Fruit fly (Drosophila melanogaster) whole organism, embryonic: ENCODE results near the gene CG17906.

Source experiments
- Bteb2 ChIP-seq: fragments of 200-800 bp; sonication (Bioruptor generic); optimal IDR thresholded peaks from 2 replicates; lab custom pipeline; 2016; ENCODE audit warnings: missing biosample characterization, missing genetic modification characterization
- CG10274 ChIP-seq: fragments of 200-800 bp; sonication (Bioruptor generic); optimal IDR thresholded peaks from 3 replicates; lab custom pipeline; 2017; ENCODE audit warnings: missing biosample characterization, mild to moderate bottlenecking, missing genetic modification characterization
- CG12071 ChIP-seq: fragments of 200-800 bp; sonication (Bioruptor generic); optimal IDR thresholded peaks from 3 replicates; lab custom pipeline; 2018; ENCODE audit warnings: missing biosample characterization, mild to moderate bottlenecking, missing genetic modification characterization
- CG12236 ChIP-seq: fragments of 200-800 bp; sonication (Bioruptor generic); optimal IDR thresholded peaks from 2 replicates; lab custom pipeline; 2016; ENCODE audit warnings: missing biosample characterization, missing genetic modification characterization
- CG14014 ChIP-seq: fragments of 200-800 bp; sonication (Bioruptor generic); IDR thresholded peaks from 2 replicates; pipeline ENCODE4 v1.3.6; 2022; ENCODE audit warnings: missing biosample characterization, missing genetic modification characterization
- CG15269 ChIP-seq: fragments of 200-800 bp; sonication (Bioruptor generic); optimal IDR thresholded peaks from 2 replicates; lab custom pipeline; 2018; ENCODE audit warnings: missing biosample characterization, mild to moderate bottlenecking, missing genetic modification characterization, moderate library complexity
- CG15479 ChIP-seq: fragments of 200-800 bp; sonication (Bioruptor generic); optimal IDR thresholded peaks from 3 replicates; lab custom pipeline; 2019; ENCODE audit warnings: missing biosample characterization, mild to moderate bottlenecking, missing genetic modification characterization, moderate library complexity
- CG32532 ChIP-seq: fragments of 200-800 bp; sonication (Bioruptor generic); IDR thresholded peaks from 2 replicates; pipeline ENCODE4 v1.3.6; 2022; ENCODE audit warnings: missing biosample characterization, missing genetic modification characterization
- CG32767 ChIP-seq: fragments of 200-800 bp; sonication (Bioruptor generic); IDR thresholded peaks from 2 replicates; pipeline ENCODE4 v1.3.6; 2022; ENCODE audit warnings: missing biosample characterization, missing genetic modification characterization
- CG34376 ChIP-seq: fragments of 200-800 bp; sonication (Bioruptor generic); optimal IDR thresholded peaks from 2 replicates; lab custom pipeline; 2018; ENCODE audit warnings: missing biosample characterization, mild to moderate bottlenecking, missing genetic modification characterization
- CG3847 ChIP-seq: fragments of 200-800 bp; sonication (Bioruptor generic); IDR thresholded peaks from 2 replicates; pipeline ENCODE4 v1.3.6; 2022; ENCODE audit warnings: missing biosample characterization, missing genetic modification characterization
- CG7357 ChIP-seq: fragments of 200-800 bp; sonication (Bioruptor generic); IDR thresholded peaks from 3 replicates; pipeline ENCODE4 v1.3.6; 2022; ENCODE audit warnings: missing biosample characterization, missing genetic modification characterization
- Dbx ChIP-seq: fragments of 200-800 bp; sonication (Bioruptor generic); IDR thresholded peaks from 3 replicates; pipeline ENCODE4 v1.3.6; 2022; ENCODE audit warnings: missing biosample characterization, missing genetic modification characterization
- Dll ChIP-seq: fragments of 200-800 bp; sonication (Bioruptor generic); IDR thresholded peaks from 4 replicates; pipeline ENCODE4 v1.3.6; 2022; ENCODE audit warnings: missing biosample characterization, missing genetic modification characterization; ENCODE audit not compliant: partially characterized antibody
- Doc3 ChIP-seq: fragments of 200-800 bp; sonication (Bioruptor generic); IDR thresholded peaks from 3 replicates; pipeline ENCODE4 v1.3.6; 2022; ENCODE audit warnings: missing biosample characterization, missing genetic modification characterization; ENCODE audit not compliant: partially characterized antibody
- Fer1 ChIP-seq: fragments of 200-800 bp; sonication (Bioruptor generic); optimal IDR thresholded peaks from 2 replicates; lab custom pipeline; 2017; ENCODE audit warnings: missing biosample characterization, mild to moderate bottlenecking, missing genetic modification characterization
- Fer3 ChIP-seq: fragments of 200-800 bp; sonication (Bioruptor generic); optimal IDR thresholded peaks from 2 replicates; lab custom pipeline; 2018; ENCODE audit warnings: missing biosample characterization, mild to moderate bottlenecking, missing genetic modification characterization, moderate library complexity
- Hmr ChIP-seq: fragments of 200-800 bp; sonication (Bioruptor generic); optimal IDR thresholded peaks from 3 replicates; lab custom pipeline; 2017; ENCODE audit warnings: mild to moderate bottlenecking, missing biosample characterization, missing genetic modification reagents, missing genetic modification characterization
- Hr39 ChIP-seq: fragments of >200 bp; optimal IDR thresholded peaks from 2 replicates; lab custom pipeline; 2017
- Lim3 ChIP-seq: fragments of 200-800 bp; sonication (Bioruptor generic); IDR thresholded peaks from 2 replicates; pipeline ENCODE4 v1.3.6; 2022; ENCODE audit warnings: missing biosample characterization, missing genetic modification characterization
- Med ChIP-seq: fragments of 200-800 bp; sonication (Bioruptor generic); peaks from one replicate; lab custom pipeline; 2016; ENCODE audit warnings: missing biosample characterization, missing genetic modification characterization, mild to moderate bottlenecking, inconsistent platforms, moderate library complexity
- Myb ChIP-seq: fragments of 200-800 bp; sonication (Bioruptor generic); optimal IDR thresholded peaks from 2 replicates; lab custom pipeline; 2016; ENCODE audit warnings: missing biosample characterization, missing genetic modification characterization
- NC2α ChIP-seq: fragments of 200-800 bp; sonication (Bioruptor generic); optimal IDR thresholded peaks from 2 replicates; lab custom pipeline; 2016; ENCODE audit warnings: missing biosample characterization, missing genetic modification characterization
- NK7.1 ChIP-seq: fragments of 200-800 bp; sonication (Bioruptor generic); optimal IDR thresholded peaks from 3 replicates; lab custom pipeline; 2016; ENCODE audit warnings: missing biosample characterization, missing genetic modification characterization
- Opbp ChIP-seq: fragments of 200-800 bp; sonication (Bioruptor generic); IDR thresholded peaks from 3 replicates; pipeline ENCODE4 v1.3.6; 2022; ENCODE audit warnings: missing biosample characterization, missing genetic modification characterization; ENCODE audit not compliant: partially characterized antibody
- Pdp1 ChIP-seq, 2 experiments: fragments of 200-800 bp; sonication (Bioruptor generic); optimal IDR thresholded peaks; 3 replicates each; lab custom pipeline; 2016; ENCODE audit warnings: missing biosample characterization in 2 of 2, missing genetic modification characterization in 2 of 2, mild to moderate bottlenecking in 1 of 2, moderate library complexity in 1 of 2
- Spps ChIP-seq: fragments of 200-800 bp; sonication (Bioruptor generic); optimal IDR thresholded peaks from 2 replicates; lab custom pipeline; 2018; ENCODE audit warnings: missing biosample characterization, mild to moderate bottlenecking, missing genetic modification characterization
- ab ChIP-seq: fragments of 200-800 bp; sonication (Bioruptor generic); optimal IDR thresholded peaks from 2 replicates; lab custom pipeline; 2016; ENCODE audit warnings: missing biosample characterization, missing genetic modification characterization
- bcd ChIP-seq: fragments of 200-800 bp; sonication (Bioruptor generic); optimal IDR thresholded peaks from 2 replicates; lab custom pipeline; 2017; ENCODE audit warnings: missing biosample characterization, mild to moderate bottlenecking, missing genetic modification characterization
- chif ChIP-seq, 2 experiments: fragments of 200-800 bp; sonication (Bioruptor generic); optimal IDR thresholded peaks; 3 replicates each; lab custom pipeline; 2016; ENCODE audit warnings: missing biosample characterization in 2 of 2, missing genetic modification characterization in 2 of 2
- dmrt99B ChIP-seq: fragments of 200-800 bp; sonication (Bioruptor generic); optimal IDR thresholded peaks from 2 replicates; lab custom pipeline; 2018; ENCODE audit warnings: missing biosample characterization, mild to moderate bottlenecking, missing genetic modification characterization, moderate library complexity
- dpn ChIP-seq, 2 experiments: fragments of 200-800 bp; sonication (Bioruptor generic); optimal IDR thresholded peaks; 3 replicates each; lab custom pipeline; 2016; ENCODE audit warnings: missing biosample characterization in 2 of 2, missing genetic modification characterization in 2 of 2
- eve ChIP-seq, 2 experiments: fragments of >200 bp; optimal IDR thresholded peaks; 2 replicates each; lab custom pipeline; 2017; ENCODE audit warnings: missing biosample characterization in 2 of 2, missing genetic modification characterization in 2 of 2
- exex ChIP-seq: fragments of 200-800 bp; sonication (Bioruptor generic); optimal IDR thresholded peaks from 4 replicates; lab custom pipeline; 2018; ENCODE audit warnings: missing biosample characterization, mild to moderate bottlenecking, missing genetic modification characterization, moderate library complexity
- grau ChIP-seq: fragments of 200-800 bp; optimal IDR thresholded peaks from 3 replicates; lab custom pipeline; 2019; ENCODE audit warnings: missing biosample characterization, mild to moderate bottlenecking, missing genetic modification characterization, moderate library complexity
- grn ChIP-seq: fragments of 200-800 bp; sonication (Bioruptor generic); optimal IDR thresholded peaks from 3 replicates; lab custom pipeline; 2017; ENCODE audit warnings: missing biosample characterization, missing genetic modification characterization
- gt ChIP-seq: fragments of 200-800 bp; sonication (Bioruptor generic); IDR thresholded peaks from 2 replicates; pipeline ENCODE4 v1.3.6; 2022; ENCODE audit warnings: missing biosample characterization, missing genetic modification characterization
- ken ChIP-seq: fragments of 200-800 bp; sonication (Bioruptor generic); IDR thresholded peaks from 3 replicates; pipeline ENCODE4 v1.3.6; 2022; ENCODE audit warnings: missing biosample characterization, missing genetic modification characterization
- mirr ChIP-seq: fragments of 200-800 bp; sonication (Bioruptor generic); optimal IDR thresholded peaks from 3 replicates; lab custom pipeline; 2018; ENCODE audit warnings: missing biosample characterization, mild to moderate bottlenecking, missing genetic modification characterization
- phol ChIP-seq: fragments of 200-800 bp; sonication (Bioruptor generic); optimal IDR thresholded peaks from 3 replicates; lab custom pipeline; 2018; ENCODE audit warnings: missing biosample characterization, mild to moderate bottlenecking, missing genetic modification characterization, moderate library complexity
- sd ChIP-seq: fragments of 200-800 bp; sonication (Bioruptor generic); optimal IDR thresholded peaks from 3 replicates; lab custom pipeline; 2018; ENCODE audit warnings: missing biosample characterization, mild to moderate bottlenecking, missing genetic modification characterization, moderate library complexity
- sima ChIP-seq: fragments of 200-800 bp; sonication (Bioruptor generic); optimal IDR thresholded peaks from 2 replicates; lab custom pipeline; 2016; ENCODE audit warnings: missing biosample characterization, missing genetic modification characterization
- sob ChIP-seq: fragments of 200-800 bp; sonication (Bioruptor generic); IDR thresholded peaks from 2 replicates; pipeline ENCODE4 v1.3.6; 2022; ENCODE audit warnings: missing biosample characterization, missing genetic modification characterization
- sug ChIP-seq: fragments of 200-800 bp; optimal IDR thresholded peaks from 2 replicates; lab custom pipeline; 2019; ENCODE audit warnings: missing biosample characterization, mild to moderate bottlenecking, missing genetic modification characterization, moderate library complexity
- trem ChIP-seq: fragments of 200-800 bp; optimal IDR thresholded peaks from 3 replicates; lab custom pipeline; 2019; ENCODE audit warnings: missing biosample characterization, mild to moderate bottlenecking, missing genetic modification characterization, moderate library complexity

CG17906 gene

DNA sequence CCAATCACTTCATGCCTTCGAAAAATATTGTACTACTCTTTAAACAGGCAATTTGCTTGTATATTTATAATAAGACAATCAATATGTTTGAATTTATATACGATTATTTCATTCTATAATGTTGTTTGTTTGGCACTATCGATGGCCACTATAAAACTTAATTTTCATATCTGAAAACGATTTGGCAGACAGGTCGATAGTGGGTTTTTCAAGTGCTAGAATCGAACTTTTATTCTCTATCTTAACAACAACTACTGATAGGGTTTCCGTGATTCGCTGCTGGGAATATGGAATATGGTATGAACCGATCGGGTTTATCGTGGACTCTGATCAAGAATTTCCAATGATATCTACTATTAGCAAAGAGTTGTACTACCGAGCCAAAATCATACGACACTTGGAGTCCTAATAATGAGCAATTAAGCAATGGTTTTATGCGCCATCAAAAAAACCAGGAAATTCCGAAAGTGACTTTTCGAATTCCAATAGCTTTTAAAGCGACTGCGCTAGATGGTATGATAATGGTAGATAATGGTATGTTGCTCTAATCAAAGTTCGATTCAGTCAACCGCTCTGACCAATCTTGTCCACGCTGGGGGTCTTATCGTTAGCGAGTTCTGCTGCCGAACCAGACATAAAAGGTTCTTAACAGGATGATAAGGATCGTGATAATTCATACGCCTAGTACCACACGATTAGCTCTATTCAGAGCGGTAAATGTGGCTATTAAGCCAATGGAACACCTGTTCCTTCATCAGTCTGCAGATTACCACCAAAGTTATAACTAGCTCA lies at the start of gene CG17906:
TSS of gene CG17906 (plus strand) at position 742 of the 792 bp plus-strand sequence.
- TF ChIP-seq exex (tag; lab: Kevin White, UChicago) (peak; percentile 92), Lim3 (GFP tag; lab: Robert Waterston, UW) (no peak), CG34376 (GFP tag; lab: Kevin White, UChicago) (peak; percentile 56), grn (GFP tag; lab: Kevin White, UChicago) (peak; percentile 89), sug (tag; lab: Kevin White, UChicago) (peak; percentile 98), Spps (tag; lab: Kevin White, UChicago) (no peak), mirr (GFP tag; lab: Kevin White, UChicago) (peak; percentile 24), Myb (no peak), sd (tag; lab: Kevin White, UChicago) (peak; percentile 67)
- TF ChIP-seq, all 482 proteins: peak for 6

DNA sequence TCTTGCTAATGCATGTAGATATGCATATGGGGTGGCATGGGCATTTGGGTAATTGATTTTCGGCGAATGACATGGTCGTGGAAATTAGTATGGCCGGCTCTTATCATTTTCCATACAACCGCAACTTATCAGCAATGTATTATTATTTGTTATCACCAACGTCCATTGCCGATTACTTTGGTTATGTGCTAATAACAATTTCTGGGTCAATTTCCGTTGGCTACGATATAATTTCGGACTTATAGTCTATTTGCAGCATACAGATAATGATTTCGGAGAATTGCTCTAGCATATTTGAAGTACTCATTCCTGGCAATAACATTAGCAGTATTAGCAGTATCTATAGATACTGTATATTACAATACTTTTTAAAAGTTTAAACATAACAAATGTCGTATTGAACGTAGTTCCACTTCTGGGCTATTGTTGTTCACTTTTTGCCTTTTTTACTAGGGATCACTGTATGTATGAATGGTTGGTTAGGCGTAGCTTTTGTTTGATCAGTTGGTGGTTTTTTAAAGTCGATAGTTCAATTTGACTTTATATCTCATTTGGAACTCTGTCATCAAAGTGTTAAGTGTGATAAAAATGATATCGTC lies 47.4 kb upstream of the CG17906 start, which contains the start of gene CG46397:
TSS of gene CG46397 (plus strand) at position 549 of the 599 bp plus-strand sequence.
- TF ChIP-seq sd (tag; lab: Kevin White, UChicago) (peak; percentile 21), CG34376 (GFP tag; lab: Kevin White, UChicago) (peak; percentile 59), chif (GFP tag; optimal IDR thresholded peaks at IDR 0.05; lab: Kevin White, UChicago) (no peak), gt (GFP tag; lab: Robert Waterston, UW) (no peak), Med (GFP tag; lab: Kevin White, UChicago) (peak; percentile 16), dmrt99B (no peak), CG32532 (GFP tag; lab: Robert Waterston, UW) (no peak), CG12236 (no peak), dpn (GFP tag; optimal IDR thresholded peaks at IDR 0.05; lab: Kevin White, UChicago) (no peak), grau (tag; lab: Kevin White, UChicago) (peak; percentile 63), eve (GFP tag; optimal IDR thresholded peaks at IDR 0.05; lab: Kevin White, UChicago) (peak in 1 of 2 experiments; percentile 4), sob (GFP tag; lab: Robert Waterston, UW) (no peak), CG15479 (GFP tag; lab: Kevin White, UChicago) (peak; percentile 33), Fer1 (GFP tag; lab: Kevin White, UChicago) (peak; percentile 9), exex (tag; lab: Kevin White, UChicago) (peak; percentile 94), Pdp1 (GFP tag; optimal IDR thresholded peaks at IDR 0.05; lab: Kevin White, UChicago) (peak in 1 of 2 experiments; percentile 8), mirr (GFP tag; lab: Kevin White, UChicago) (peak; percentile 83), trem (no peak), CG32767 (no peak), sima (GFP tag; lab: Kevin White, UChicago) (no peak), Fer3 (tag; lab: Kevin White, UChicago) (no peak), Dll (GFP tag; lab: Robert Waterston, UW) (no peak), NC2α (GFP tag; lab: Kevin White, UChicago) (no peak), CG10274 (no peak)

DNA sequence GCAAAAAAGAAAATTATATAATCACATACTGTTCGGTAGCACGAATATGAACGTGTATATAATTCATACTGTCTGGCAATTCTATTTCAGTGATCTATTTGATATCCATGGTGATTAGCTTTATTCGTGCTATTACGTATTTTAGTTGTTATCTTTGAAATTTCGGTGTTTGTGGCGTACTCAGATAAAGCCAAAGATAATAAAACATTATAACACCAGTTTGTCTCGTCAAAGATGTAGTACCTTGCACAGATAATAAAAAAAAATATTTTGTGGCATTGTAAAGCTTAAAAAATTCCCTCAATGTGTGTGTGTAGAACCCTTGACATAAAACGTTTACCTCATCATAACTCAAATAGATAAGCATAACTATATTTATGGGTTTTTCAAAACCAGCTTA lies 46.2 kb upstream of the CG17906 start:
- TF ChIP-seq ken (GFP tag; lab: Robert Waterston, UW) (no peak), sug (tag; lab: Kevin White, UChicago) (peak; percentile 16), Doc3 (GFP tag; lab: Robert Waterston, UW) (no peak), ab (GFP tag; lab: Kevin White, UChicago) (no peak), Dbx (no peak), NK7.1 (GFP tag; lab: Kevin White, UChicago) (no peak), CG34376 (GFP tag; lab: Kevin White, UChicago) (peak; percentile 0), Pdp1 (GFP tag; optimal IDR thresholded peaks at IDR 0.05; lab: Kevin White, UChicago) (peak in 1 of 2 experiments; percentile 88), CG14014 (no peak), Hr39 (lab: Kevin White, UChicago) (no peak), mirr (GFP tag; lab: Kevin White, UChicago) (peak; percentile 35), bcd (no peak), CG7357 (GFP tag; lab: Robert Waterston, UW) (no peak), Bteb2 (no peak), CG15269 (tag; lab: Kevin White, UChicago) (peak; percentile 5), sd (tag; lab: Kevin White, UChicago) (peak; percentile 29), phol (tag; lab: Kevin White, UChicago) (no peak), Opbp (no peak), CG12071 (no peak), CG3847 (GFP tag; lab: Robert Waterston, UW) (no peak), Hmr (GFP tag; lab: Kevin White, UChicago) (no peak)
